Worm (Caenorhabditis elegans) whole organism, L4/young adult: ENCODE data around the gene slc-17.9.

Experiments
- W03F9.2 ChIP-seq: fragments of 150-350 bp; optimal IDR thresholded peaks from 2 replicates; lab custom pipeline; 2014; ENCODE audit warnings: missing biosample characterization, missing genetic modification characterization
- dao-5 ChIP-seq: sonication (generic microtip); optimal IDR thresholded peaks from 2 replicates; lab custom pipeline; 2016; ENCODE audit warnings: missing genotype, missing genetic modification characterization, moderate library complexity, missing compliant biosample characterization
- him-1 ChIP-seq: sonication (generic microtip); optimal IDR thresholded peaks from 2 replicates; lab custom pipeline; 2016; ENCODE audit warnings: missing genotype, missing genetic modification reagents, missing genetic modification characterization, missing compliant biosample characterization

The slc-17.9 gene

DNA sequence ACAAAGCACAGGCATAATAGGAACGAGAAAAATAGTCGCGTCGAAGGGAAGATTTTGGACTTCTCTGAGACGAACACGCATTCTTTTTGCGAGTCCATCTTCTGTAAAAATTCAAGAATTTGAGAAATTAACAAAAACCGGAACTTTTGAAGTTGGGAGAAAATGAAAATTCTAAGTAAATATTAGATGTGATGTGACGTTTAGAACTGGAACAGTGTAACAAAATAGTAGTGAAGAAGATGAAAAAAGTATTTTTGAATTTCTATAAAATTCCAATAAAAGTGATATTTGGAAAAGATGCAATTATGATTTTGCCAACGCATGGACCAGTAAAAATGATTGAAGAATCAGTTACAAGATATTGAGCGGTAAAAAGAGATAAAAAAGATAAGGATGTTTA lies at the start of gene slc-17.9:
Gene slc-17.9, minus strand, starts transcription at position 101 of the 400 bp plus-strand sequence.
- TF ChIP-seq dao-5 = no peak
- TF ChIP-seq him-1 (tag; lab: Kevin White, UChicago) = no peak
- no peak for TF ChIP-seq W03F9.2 (tag; lab: Kevin White, UChicago)

- TF ChIP-seq dao-5 = no peak
- TF ChIP-seq W03F9.2 (tag; lab: Kevin White, UChicago) = no peak
- no peak for TF ChIP-seq him-1 (tag; lab: Kevin White, UChicago)
These were observed 49.5 kb upstream of the slc-17.9 start for ce11 chrX:9814132-9814811.

DNA sequence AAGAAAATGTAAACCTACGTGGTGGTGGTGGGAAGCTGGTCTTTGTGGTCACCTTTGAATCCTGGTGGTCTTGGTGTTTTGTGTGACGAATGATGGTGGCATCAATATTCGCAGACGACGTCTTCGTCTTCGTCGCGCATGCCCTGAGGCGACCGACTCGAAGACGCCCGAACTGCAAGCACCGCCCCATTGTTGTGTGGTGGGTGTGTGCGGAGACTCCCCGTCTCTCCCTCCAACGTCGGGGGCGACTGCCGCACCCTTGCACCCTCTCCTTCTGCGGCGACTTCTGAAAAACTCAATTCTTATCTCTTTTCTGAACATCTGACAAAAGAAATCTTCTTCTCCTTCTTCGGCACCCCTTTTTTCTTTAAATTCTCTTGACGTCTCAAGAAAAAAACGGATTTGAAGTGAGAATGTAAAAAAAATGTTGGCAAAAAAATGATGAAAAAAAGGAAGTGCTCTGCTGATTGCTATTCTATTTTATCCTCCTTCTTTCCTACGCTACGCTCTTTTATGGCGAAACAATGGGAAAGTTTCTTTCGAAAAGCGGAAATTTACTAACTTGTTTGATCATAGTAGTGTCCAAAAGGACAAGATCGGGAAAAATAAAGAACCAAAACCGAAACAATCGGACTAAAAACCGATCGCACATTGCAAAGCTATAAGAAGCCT lies 42.8 kb upstream of the slc-17.9 start, which contains the start of gene lgc-47:
Gene lgc-47, minus strand, starts transcription at position 286 of the 672 bp plus-strand sequence.
- no peak for TF ChIP-seq him-1 (tag; lab: Kevin White, UChicago)
- TF ChIP-seq W03F9.2 (tag; lab: Kevin White, UChicago) = no peak
- no peak for TF ChIP-seq dao-5

DNA sequence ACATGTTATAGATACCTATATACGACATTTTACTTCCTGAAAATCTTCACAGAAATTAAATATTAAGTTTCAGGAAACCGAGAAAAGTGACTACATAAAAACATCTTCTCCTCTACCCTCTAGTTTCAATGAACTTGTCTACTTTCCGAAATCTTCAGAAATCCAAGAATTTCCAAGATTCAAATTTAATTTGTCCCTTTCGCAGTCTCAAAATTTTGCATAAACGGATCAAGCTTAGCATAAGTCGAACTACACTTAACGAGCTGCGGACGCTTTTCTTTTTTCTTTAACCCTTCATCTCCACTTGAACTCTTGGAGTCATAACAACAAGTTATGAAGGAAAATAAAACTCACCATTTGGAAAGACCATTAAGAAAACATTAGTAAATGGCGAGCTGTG lies 40.7 kb upstream of the slc-17.9 start:
- TF ChIP-seq him-1 (tag; lab: Kevin White, UChicago) (no peak), dao-5 (no peak), W03F9.2 (tag; lab: Kevin White, UChicago) (no peak)

DNA sequence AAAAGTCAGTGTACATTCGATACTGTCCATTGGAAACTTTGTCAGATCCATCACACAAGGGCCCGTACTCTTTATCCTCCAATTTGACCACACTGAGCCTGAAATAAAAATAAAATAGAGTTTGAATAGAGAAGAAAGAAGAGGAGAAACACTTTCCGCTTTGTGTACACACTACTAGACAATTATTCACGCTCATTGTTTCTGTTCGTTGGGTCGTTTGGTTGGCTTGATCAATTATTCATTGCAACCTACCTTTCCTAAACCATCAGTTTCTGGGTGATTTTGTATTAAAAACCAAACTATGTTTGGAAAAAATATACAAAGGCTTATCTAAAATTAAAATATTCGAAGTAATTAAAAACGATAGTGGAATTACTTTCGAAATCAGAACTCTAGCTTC lies 40.0 kb upstream of the slc-17.9 start:
- no peak for TF ChIP-seq W03F9.2 (tag; lab: Kevin White, UChicago)
- no peak for TF ChIP-seq him-1 (tag; lab: Kevin White, UChicago)
- no peak for TF ChIP-seq dao-5

DNA sequence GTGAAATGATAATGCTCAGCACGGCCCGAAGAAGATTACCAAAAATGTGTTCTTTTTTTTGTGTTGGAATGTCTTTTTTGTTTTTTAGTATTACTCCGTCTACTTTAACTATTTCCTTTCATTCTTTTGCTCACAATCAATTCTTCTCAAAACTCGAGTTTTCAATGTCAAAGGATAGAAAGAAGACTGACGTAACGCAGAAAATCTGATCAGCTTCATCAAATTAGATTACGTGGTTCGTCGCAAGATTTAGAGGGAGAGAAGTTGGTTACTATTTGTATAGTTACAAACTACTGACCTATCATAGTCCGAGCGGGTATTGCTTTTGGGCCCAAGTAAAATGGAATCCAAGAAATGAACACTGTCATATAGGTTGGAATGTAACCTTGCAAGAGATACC lies 38.9 kb upstream of the slc-17.9 start:
- TF ChIP-seq W03F9.2 (tag; lab: Kevin White, UChicago) = no peak
- no peak for TF ChIP-seq dao-5
- no peak for TF ChIP-seq him-1 (tag; lab: Kevin White, UChicago)

- TF ChIP-seq dao-5 (no peak), W03F9.2 (tag; lab: Kevin White, UChicago) (no peak), him-1 (tag; lab: Kevin White, UChicago) (no peak)
These were observed 33.8 kb upstream of the slc-17.9 start, which contains the start of gene F36G3.3 for ce11 chrX:9798530-9798929. Gene F36G3.3 (plus strand): TSS chrX:9798835.

- no peak for TF ChIP-seq him-1 (tag; lab: Kevin White, UChicago)
- no peak for TF ChIP-seq dao-5
- TF ChIP-seq W03F9.2 (tag; lab: Kevin White, UChicago) = no peak
These were observed 31.3 kb upstream of the slc-17.9 start for ce11 chrX:9796063-9796462.

DNA sequence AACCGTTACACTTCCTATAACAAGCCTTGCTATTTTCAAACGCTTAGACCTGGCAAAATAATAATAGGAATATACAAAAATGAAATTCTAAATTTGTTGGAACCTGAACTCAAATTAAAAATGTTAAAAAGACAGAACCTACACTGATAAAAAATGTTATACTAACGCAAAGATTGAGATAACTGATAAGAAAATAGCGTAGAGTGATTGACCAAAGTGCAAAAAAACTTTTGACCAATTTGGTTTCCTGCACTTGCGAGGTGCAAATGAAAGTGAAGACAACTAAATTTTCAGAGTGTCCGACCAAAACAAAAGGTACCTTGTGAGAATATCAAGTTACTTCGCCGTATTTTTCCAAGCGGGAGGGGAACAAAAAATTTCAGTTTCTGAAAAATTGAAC lies 30.9 kb upstream of the slc-17.9 start:
- no peak for TF ChIP-seq W03F9.2 (tag; lab: Kevin White, UChicago)
- TF ChIP-seq dao-5 = no peak
- TF ChIP-seq him-1 (tag; lab: Kevin White, UChicago) = no peak

ce11 chrX:9794173-9794572 lies 29.5 kb upstream of the slc-17.9 start, which contains the start of gene F36G3.2:
Gene F36G3.2 (minus strand): TSS chrX:9794273.
- no peak for TF ChIP-seq W03F9.2 (tag; lab: Kevin White, UChicago)
- TF ChIP-seq him-1 (tag; lab: Kevin White, UChicago) = no peak
- no peak for TF ChIP-seq dao-5

ce11 chrX:9789110-9789509 lies 24.4 kb upstream of the slc-17.9 start, which contains the start of gene F36G3.1:
Gene F36G3.1 (minus strand): TSS chrX:9789210.
- TF ChIP-seq him-1 (tag; lab: Kevin White, UChicago) (no peak), dao-5 (no peak), W03F9.2 (tag; lab: Kevin White, UChicago) (no peak)

DNA sequence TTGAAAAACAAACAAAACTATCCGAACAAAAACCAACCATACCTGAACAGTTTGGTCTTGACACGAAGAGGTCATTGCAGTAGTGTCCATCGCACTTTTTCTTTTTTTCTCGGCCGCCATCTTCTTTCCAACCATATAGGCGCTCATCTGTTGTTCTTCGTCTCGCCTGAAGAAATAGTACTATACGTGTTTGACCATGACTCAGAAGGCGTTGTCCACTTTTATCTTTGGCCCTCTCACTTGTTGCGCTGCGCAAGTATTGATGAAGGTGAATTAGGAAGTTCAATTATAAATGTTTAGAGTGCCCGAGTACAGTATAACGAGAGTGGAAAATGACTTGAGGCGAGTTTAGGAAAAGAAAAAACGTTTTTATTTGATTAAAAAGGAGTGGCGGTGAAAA lies 21.1 kb upstream of the slc-17.9 start:
- TF ChIP-seq W03F9.2 (tag; lab: Kevin White, UChicago) (no peak), him-1 (tag; lab: Kevin White, UChicago) (no peak), dao-5 (no peak)

ce11 chrX:9782389-9782939 lies 17.7 kb upstream of the slc-17.9 start:
- TF ChIP-seq W03F9.2 (tag; lab: Kevin White, UChicago) (no peak), him-1 (tag; lab: Kevin White, UChicago) (no peak), dao-5 (no peak)

- no peak for TF ChIP-seq him-1 (tag; lab: Kevin White, UChicago)
- no peak for TF ChIP-seq W03F9.2 (tag; lab: Kevin White, UChicago)
- TF ChIP-seq dao-5 = no peak
These were observed 12.8 kb upstream of the slc-17.9 start, which contains the start of gene T09B9.5 for ce11 chrX:9777481-9777880. Gene T09B9.5 (plus strand): TSS chrX:9777781.
